Worm (Caenorhabditis elegans) whole organism, mixed stage, embryonic: ENCODE results near the gene glr-5.

ENCODE experiments used
- ceh-39 ChIP-seq: fragments of 150-350 bp; optimal IDR thresholded peaks from 2 replicates; lab custom pipeline; 2014; ENCODE audit warnings: missing biosample characterization, missing genetic modification characterization
- lin-13 ChIP-seq: fragments of 150-350 bp; optimal IDR thresholded peaks from 2 replicates; lab custom pipeline; 2014; ENCODE audit warnings: missing biosample characterization, missing genetic modification characterization
- lsy-2 ChIP-seq: fragments of 150-350 bp; optimal IDR thresholded peaks from 2 replicates; lab custom pipeline; 2014; ENCODE audit warnings: missing biosample characterization, missing genetic modification characterization
- nhr-76 ChIP-seq: sonication (generic microtip); optimal IDR thresholded peaks from 2 replicates; lab custom pipeline; 2017; ENCODE audit warnings: missing biosample characterization, missing genetic modification characterization
- unc-39 ChIP-seq: fragments of 150-350 bp; optimal IDR thresholded peaks from 2 replicates; lab custom pipeline; 2014; ENCODE audit warnings: missing biosample characterization, missing genetic modification characterization
- unc-62 ChIP-seq: fragments of 150-350 bp; optimal IDR thresholded peaks from 2 replicates; lab custom pipeline; 2014; ENCODE audit warnings: missing biosample characterization, missing genetic modification reagents, missing genetic modification characterization

DNA sequence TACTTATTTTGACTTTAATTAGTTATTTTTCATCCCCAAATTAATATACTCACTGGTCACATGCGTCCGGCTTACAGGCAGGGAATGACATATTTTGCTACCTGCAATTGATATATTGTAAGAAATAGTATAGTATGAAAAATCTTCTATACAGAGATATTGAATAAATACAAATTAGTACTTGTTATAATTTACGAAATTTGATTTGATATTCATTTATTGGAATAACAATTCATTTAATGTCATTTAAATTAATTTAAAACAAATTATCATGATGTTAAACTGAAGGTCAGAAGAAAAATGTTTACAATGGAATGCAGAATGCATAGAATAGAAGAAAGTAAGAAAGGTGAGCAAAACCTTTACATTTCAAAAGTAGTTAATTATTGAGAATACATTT lies 42.3 kb downstream of the glr-5 start, which contains the start of gene B0507.7:
- TF ChIP-seq nhr-76 (tag; lab: Kevin White, UChicago) (no peak), lin-13 (tag; lab: Kevin White, UChicago) (no peak), unc-62 (no peak), lsy-2 (no peak), unc-39 (no peak), ceh-39 (tag; lab: Kevin White, UChicago) (no peak)
